Worm (Caenorhabditis elegans): Measurements from ENCODE around the gene R07E5.5.

R07E5.5 gene

DNA sequence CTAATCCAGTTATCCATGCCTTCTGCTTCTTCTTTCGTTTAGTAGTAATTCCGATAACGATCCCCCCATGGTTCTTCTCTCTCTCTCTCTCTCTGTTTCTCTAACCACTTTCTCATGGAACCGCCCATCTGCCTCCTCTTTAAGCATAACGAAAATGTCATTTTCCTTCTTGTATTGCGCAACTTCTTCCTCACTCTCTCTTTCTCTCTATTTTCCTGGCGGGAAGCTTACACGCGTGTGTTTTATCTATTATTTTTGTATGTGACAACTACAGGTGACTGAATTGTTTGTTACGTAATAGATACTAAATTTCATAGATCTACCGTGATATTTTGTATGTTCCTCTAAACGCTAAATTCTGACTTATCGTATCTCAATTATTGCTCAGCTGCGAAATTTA lies 6.8 kb upstream of the R07E5.5 start:
- TF ChIP-seq unc-62 (GFP tag; optimal IDR thresholded peaks at IDR 0.05): no peak

DNA sequence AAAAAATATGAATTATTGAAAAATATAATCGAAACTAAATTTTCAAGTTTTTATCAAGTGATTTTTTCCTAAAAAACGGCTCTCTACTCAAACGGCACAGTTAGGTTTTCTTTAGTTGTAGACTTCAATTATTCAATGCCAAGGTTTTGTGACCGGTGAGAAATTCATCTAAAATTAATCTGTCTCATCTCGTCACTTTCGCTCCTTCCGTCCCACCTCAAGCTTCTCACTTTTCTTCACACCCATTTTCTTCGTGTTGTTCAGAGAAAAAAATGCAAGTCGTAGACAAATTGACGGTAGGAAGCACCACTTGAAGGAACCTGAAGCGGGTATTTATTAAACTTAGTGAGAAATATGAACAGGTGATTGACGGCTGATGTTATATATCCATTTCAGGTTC lies 5.9 kb upstream of the R07E5.5 start:
- TF ChIP-seq unc-62 (GFP tag; optimal IDR thresholded peaks at IDR 0.05): no peak

DNA sequence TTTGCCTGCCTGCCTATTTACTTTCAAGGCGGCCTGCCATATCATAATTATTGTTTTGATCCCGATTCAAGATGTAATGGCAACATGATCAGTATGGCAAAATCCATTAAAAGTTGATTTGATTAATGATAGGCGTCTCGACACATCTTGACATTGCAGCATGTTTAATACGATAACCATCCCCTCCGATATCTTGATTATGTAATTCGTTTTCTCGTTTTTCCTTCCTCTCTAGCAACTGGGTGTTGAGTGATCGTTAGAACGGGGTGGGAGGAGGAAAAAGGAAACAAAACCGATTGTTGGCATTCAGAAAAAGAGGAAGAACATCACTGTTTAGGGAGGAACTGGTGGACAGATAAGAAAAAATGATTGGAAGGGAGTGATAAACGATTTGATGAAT lies 5.3 kb upstream of the R07E5.5 start:
- no peak for TF ChIP-seq unc-62 (GFP tag; optimal IDR thresholded peaks at IDR 0.05)

DNA sequence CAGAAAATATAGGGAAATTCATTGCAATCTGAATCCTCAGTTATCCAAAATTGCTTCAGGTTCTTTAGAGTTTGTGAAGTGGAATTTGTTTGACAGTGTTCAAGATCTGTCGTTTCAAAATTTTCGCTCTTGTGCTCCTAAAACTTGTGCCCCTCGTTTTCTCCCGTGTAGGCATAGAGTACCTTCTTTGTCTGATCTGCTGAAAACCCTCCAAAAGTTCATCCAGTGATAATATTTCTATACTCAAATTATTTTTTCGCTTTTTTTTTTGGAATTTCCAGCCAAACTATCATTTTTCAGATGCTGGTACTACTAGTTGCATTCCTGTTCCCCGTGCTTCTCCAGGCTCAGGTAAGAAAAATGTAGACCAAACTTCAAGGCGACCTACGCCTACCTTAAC lies 2.7 kb upstream of the R07E5.5 start, which contains the start of gene R07E5.4:
Gene R07E5.4 (plus strand): TSS at position 301 of the 400 bp plus-strand sequence.
- TF ChIP-seq unc-62 (GFP tag; optimal IDR thresholded peaks at IDR 0.05): no peak

DNA sequence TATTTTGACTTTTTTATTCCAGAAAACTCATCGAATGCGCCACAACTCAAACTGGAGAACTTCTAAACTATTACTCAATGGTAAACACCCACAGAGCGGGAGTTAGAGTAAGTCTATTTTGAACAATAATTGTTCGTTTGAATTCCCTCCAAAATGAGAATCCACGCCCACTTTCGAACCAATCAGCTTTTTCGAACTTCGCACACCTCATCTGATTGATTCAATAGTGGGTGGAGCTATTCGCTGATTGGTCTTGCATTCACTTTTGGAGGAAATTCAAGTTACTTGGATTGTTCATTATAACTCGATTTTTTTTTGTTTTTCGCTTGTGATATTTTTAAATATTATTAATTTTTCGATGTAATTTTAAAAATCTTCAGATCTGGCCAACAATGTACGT lies 1.4 kb upstream of the R07E5.5 start:
- no peak for TF ChIP-seq unc-62 (GFP tag; optimal IDR thresholded peaks at IDR 0.05)

DNA sequence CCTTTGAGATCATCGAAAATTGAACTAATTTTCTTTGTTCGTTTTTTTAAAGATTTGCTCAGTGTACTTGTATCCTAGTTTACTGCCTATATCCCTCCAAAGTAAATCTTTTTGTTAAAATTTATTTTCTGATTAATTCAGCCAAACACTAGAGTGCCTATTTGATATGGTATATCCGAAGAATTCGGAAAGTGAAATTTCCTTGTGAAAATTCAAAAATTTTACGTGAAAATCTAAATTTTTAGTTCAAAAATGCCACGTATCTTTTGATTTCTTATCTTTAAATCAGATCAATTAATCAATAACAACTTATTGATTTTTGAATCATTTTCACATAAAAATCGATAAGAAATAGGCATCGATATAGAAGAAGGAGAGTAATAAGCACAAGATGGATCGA lies 1.2 kb downstream of the R07E5.5 start, which contains the start of gene R07E5.6:
Gene R07E5.6 (plus strand): TSS at position 301 of the 400 bp plus-strand sequence.
- TF ChIP-seq unc-62 (GFP tag; optimal IDR thresholded peaks at IDR 0.05): no peak

DNA sequence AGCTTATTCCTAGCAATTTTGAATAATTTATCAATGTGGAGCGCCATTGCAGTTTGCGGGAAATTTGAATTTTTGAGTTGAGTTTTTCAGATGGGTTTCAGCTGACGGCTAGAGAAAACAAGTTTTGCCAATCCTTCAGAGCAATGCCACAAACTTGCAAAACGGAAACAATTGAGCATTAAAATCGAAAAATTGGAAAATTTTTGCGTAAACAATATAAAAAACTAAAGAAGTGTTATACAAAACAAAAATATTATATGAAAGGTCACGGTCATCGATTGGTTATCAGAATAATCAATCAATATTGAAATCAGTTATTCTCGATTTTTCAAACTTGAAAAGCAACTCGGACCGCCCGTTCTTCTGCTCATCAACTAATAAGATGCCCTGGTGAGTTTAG lies 3.9 kb downstream of the R07E5.5 start, which contains the start of gene R07E5.15:
Gene R07E5.15 (plus strand): TSS at position 301 of the 400 bp plus-strand sequence.
- TF ChIP-seq unc-62 (GFP tag; optimal IDR thresholded peaks at IDR 0.05): no peak

DNA sequence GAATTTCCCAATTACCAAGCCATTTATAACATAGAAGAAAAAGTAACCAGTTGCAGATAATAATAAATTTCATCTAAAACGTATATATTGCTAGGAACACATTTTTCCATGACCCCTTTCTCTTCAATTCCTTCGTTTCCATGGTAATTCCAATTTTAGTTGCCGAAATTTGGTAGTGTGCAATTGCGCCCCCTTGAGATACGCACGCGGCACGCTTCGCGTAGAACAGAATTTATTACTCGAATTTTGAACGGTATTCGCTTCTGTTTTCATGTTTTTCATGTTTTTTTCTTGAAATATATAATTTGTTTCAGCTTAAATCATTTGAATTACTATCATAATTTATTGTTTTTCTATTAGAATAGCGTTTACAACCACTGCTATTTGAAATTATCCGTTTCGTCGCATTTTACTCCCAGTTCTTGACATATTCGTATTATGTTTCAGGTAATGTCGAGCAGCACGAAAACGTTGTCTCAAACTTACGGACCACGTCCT lies 7.2 kb downstream of the R07E5.5 start, which contains the start of the genes R07E5.17 and snfc-5:
Gene R07E5.17 (minus strand): TSS at position 98 of the 498 bp plus-strand sequence.
Gene snfc-5 (plus strand): TSS at position 448 of the 498 bp plus-strand sequence.
- TF ChIP-seq unc-62 (GFP tag; optimal IDR thresholded peaks at IDR 0.05): no peak

DNA sequence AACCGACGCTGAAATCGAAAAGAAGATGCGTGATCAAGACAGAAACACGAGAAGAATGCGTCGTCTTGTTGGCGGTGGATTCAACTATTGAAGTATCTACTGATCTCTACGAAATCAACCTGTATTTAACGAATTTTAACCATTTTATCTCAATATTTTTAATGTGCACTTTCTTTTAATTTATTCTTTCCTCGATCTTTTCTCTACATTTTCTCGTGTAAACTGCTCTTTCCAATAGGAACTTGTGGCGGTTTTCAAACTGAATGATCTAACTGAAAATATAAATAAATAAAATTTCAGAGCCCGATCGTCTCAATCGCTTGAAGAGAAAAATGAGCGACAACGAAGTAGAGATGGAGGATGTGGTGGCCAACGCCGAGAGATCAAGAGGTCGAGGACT lies 8.8 kb downstream of the R07E5.5 start, which contains the start of gene rnp-4:
Gene rnp-4 (plus strand): TSS at position 301 of the 400 bp plus-strand sequence.
- TF ChIP-seq unc-62 (GFP tag; optimal IDR thresholded peaks at IDR 0.05): no peak

DNA sequence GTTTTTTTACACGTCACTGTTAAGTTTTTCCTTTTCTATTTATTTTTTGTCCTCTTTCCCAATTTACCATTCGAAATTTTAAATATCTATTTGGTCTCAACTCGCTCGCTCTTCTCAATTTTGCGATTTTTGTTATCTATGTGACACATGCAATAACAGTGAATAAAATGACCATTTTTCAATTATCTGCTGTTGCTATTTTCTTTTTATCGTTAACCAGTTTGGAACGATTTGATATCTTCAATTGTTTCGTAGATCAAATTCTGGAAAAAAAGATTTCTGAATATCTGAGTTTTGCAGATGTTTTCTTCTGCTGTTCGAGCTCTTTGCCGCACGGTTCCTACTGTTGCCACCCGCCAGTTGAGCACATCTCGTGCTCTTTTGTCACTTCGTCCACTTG lies 9.9 kb downstream of the R07E5.5 start, which contains the start of gene prdx-3:
Gene prdx-3 (plus strand): TSS at position 301 of the 400 bp plus-strand sequence.
- TF ChIP-seq unc-62 (GFP tag; optimal IDR thresholded peaks at IDR 0.05): no peak

DNA sequence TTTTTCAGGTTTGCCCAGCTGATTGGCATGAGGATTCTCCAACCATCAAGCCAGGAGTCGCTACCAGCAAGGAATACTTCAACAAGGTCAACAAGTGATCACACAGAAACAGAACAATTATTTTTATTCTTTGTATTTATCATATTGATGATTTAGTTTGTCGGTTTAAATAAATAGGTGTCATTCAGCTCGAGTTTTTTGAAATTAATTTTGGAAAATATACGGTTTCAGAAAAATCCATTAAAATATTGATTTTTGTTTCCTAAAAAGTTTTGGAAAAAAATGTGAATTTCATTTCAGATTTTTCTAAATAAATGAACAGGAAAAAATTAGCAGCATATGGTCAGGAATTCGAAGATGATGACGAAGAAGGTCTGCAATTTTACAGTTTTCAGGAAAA lies 11.0 kb downstream of the R07E5.5 start, which contains the start of gene gpch-1:
Gene gpch-1 (plus strand): TSS at position 301 of the 400 bp plus-strand sequence.
- TF ChIP-seq unc-62 (GFP tag; optimal IDR thresholded peaks at IDR 0.05): no peak

DNA sequence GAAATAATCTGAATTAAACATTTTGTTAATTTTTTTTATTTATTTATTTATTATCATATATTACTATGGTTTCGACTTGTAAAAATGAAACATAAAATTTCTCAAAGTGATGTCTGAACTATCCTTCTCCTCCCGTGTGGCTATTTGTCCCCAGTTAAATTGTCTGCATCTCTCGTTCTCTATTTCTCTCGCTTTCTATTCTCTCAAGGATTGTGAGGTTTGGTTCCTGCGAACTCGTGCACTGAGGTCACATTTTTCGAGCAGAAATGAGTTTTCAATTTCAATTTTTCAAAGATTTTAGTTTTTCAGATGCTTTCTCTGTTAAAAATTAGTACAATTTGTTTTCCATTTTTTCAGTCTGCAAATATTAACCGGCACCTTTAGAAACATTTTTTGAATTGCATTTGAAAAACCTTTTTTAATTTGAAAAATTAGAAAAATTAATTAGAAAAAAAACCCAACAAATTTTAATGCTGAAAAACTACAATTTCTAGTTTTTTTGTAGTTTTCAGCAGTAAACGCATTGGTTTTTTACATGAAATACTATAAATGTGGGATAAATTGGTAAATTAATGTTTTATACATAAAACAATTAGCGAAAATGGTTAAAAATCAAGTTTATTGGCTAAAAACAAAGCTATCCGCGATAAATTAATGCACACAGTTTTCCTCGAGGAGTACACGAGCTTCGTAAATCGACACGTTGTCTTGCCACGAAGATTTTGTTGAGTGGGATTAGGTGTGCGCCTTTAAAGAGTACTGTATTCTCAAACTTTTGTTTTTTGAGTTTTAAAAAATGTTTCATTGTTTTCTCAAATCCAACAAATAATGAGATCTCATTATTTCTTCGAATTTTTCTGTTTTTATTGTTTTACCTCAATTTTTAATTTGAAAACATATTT lies 15.1 kb downstream of the R07E5.5 start:
- no peak for TF ChIP-seq unc-62 (GFP tag; optimal IDR thresholded peaks at IDR 0.05)

DNA sequence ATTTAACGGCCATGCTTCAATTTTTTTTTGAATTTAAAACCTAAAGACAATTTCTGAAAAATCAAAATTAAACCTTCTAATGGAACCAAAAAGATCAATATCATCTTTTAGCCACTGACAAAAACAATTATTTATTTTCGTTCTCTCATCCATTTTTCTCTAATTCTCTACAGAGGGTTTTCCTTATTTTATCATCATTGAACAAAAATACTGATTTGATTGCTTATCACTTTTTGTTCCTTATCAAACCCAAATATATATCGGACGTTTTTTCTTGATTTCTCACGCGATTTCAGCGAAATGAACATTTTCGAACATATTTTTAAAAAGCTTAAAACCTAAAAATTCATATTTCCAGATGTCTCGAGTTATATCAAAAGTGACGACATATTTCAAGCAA lies 15.9 kb downstream of the R07E5.5 start, which contains the start of gene mpc-1:
Gene mpc-1 (plus strand): TSS at position 359 of the 400 bp plus-strand sequence.
- TF ChIP-seq unc-62 (GFP tag; optimal IDR thresholded peaks at IDR 0.05): no peak

DNA sequence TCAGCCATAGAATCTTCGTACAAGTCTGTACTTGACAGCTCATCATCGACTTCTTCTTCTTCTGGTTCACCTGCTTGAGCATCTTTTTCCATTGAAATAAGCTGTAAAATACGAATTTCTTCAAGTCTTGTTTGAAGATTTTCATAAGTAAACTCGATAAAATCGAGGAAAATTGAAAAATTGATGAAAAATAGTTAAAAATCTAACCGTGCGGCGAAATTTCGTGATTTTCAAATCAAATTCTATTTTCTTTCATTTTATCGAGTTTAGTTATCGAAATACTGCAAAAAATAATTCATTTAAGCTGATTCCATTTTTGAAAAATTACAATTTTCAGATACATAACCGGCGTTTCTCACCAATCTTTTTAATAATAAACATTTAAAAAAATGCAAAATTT lies 17.9 kb downstream of the R07E5.5 start, which contains the start of gene R07E5.11:
Gene R07E5.11 (minus strand): TSS at position 101 of the 400 bp plus-strand sequence.
- TF ChIP-seq unc-62 (GFP tag; optimal IDR thresholded peaks at IDR 0.05): no peak

DNA sequence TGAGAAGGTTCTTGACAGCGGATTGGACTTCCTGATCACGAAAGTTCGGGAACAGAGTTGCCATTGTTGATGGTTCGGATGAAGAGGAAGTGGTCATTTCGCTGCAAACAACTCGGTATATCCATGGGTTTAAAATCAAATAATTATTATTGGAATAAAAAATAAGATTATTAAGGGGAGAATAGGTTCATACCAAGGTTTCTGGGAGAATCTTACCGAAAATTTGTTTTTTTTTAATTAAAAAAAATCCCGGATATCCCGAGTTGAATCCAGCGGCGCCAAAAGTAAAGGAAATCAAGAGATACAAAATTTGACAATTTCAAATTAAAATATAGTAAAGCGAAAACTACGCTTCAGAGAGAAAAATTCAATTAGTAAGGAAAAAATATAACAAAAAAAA lies 20.7 kb downstream of the R07E5.5 start, which contains the start of the genes R07E5.19 and pdcd-2:
Gene R07E5.19 (minus strand): TSS at position 101 of the 400 bp plus-strand sequence.
Gene pdcd-2 (minus strand): TSS at position 102 of the 400 bp plus-strand sequence.
- TF ChIP-seq unc-62 (GFP tag; optimal IDR thresholded peaks at IDR 0.05): no peak
